Worm (Caenorhabditis elegans) whole organism, mixed stage, embryonic: Measurements from ENCODE around the gene C35A5.4.

Experiments used
- ceh-43 ChIP-seq: fragments of 200-800 bp; sonication (Bioruptor generic); optimal IDR thresholded peaks from 2 replicates; lab custom pipeline; 2018; ENCODE audit warnings: mild to moderate bottlenecking, missing genetic modification characterization, moderate library complexity, missing compliant biosample characterization
- elt-1 ChIP-seq: sonication (generic microtip); optimal IDR thresholded peaks from 2 replicates; lab custom pipeline; 2017; ENCODE audit warnings: missing genetic modification characterization, mild to moderate bottlenecking, missing compliant biosample characterization, antibody characterized with exemption, moderate library complexity, borderline replicate concordance; ENCODE audit not compliant: insufficient read depth
- elt-3 ChIP-seq: fragments of 150-350 bp; optimal IDR thresholded peaks from 2 replicates; lab custom pipeline; 2014; ENCODE audit warnings: missing biosample characterization, missing genetic modification characterization
- mab-5 ChIP-seq: fragments of 150-350 bp; optimal IDR thresholded peaks from 2 replicates; lab custom pipeline; 2014; ENCODE audit warnings: missing biosample characterization, missing genetic modification characterization
- nhr-12 ChIP-seq: fragments of 150-350 bp; optimal IDR thresholded peaks from 2 replicates; lab custom pipeline; 2014; ENCODE audit warnings: missing biosample characterization, missing genetic modification characterization
- nhr-237 ChIP-seq: fragments of 150-350 bp; optimal IDR thresholded peaks from 2 replicates; lab custom pipeline; 2014; ENCODE audit warnings: missing biosample characterization, missing genetic modification characterization
- tbx-8 ChIP-seq: fragments of 200-800 bp; sonication (Bioruptor generic); optimal IDR thresholded peaks from 2 replicates; lab custom pipeline; 2018; ENCODE audit warnings: mild to moderate bottlenecking, missing genetic modification characterization, moderate library complexity, missing compliant biosample characterization
- ztf-11 ChIP-seq: fragments of 150-350 bp; optimal IDR thresholded peaks from 2 replicates; lab custom pipeline; 2014; ENCODE audit warnings: missing biosample characterization, missing genetic modification characterization

ce11 chrV:10505553-10505952 lies 8.7 kb downstream of the C35A5.4 start, which contains the start of gene C35A5.5:
- TF ChIP-seq nhr-237 (tag; lab: Kevin White, UChicago): no peak
- no peak for TF ChIP-seq nhr-12 (tag; lab: Kevin White, UChicago)
- no peak for TF ChIP-seq ceh-43 (GFP tag; lab: Kevin White, UChicago)
- TF ChIP-seq elt-1 (tag; lab: Kevin White, UChicago): no peak
- no peak for TF ChIP-seq tbx-8 (GFP tag; lab: Kevin White, UChicago)
- no peak for TF ChIP-seq elt-3
- no peak for TF ChIP-seq mab-5 (tag; lab: Kevin White, UChicago)
- no peak for TF ChIP-seq ztf-11 (tag; lab: Kevin White, UChicago)
